Worm (Caenorhabditis elegans): ENCODE measurements around the gene ZK550.2.

DNA sequence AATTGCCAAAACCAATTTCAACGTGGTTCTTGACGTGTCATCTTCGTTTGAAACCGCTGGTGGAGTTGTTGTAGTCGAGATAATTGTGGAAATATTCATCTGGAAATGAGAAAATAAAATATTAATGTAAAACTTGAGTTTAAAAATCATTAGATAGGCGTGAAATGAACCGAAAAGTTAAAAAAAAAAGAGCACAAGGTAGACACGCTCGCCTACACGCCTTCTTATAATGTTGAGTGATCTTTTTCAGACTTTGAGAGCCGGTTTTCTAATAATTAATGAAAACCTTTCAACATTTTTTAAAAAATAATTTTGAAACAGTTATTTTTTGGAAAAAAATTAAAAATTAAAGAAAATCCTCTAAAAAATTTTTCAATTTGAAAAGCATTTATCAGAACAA is 14.4 kb upstream of the ZK550.2 start, which contains the start of gene npr-32:
- TF ChIP-seq flt-1 (GFP tag; IDR thresholded peaks at IDR 0.05): no peak
- TF ChIP-seq med-1 (GFP tag; optimal IDR thresholded peaks at IDR 0.05; ENCODE audit: insufficient read depth): no peak
- no peak for TF ChIP-seq ztf-29 (GFP tag; IDR thresholded peaks at IDR 0.05)
- TF ChIP-seq ref-1 (GFP tag; conservative IDR thresholded peaks at IDR 0.05): no peak
